Fruit fly (Drosophila melanogaster): ENCODE results near the gene Herc4.

DNA sequence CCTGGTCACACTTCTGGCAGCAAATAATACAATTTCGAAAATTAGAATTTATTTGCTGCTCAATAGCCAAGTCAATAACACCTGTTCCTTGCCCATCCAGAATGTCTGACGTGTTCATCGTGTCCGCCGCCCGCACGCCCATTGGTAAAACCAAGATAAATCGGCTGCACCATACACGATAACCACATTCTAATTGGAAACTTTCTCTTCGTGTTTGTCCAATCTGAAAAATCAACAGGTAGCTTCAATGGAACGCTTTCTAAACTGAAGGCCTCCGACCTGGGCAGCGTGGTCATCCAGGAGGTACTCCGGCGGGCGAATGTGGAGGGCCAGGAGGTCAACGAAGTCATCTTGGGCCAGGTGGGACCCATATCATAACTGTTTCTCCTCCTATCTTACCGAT lies 10.5 kb upstream of the Herc4 start:
- no peak for TF ChIP-seq Crg-1 (GFP tag; optimal IDR thresholded peaks at IDR 0.05)
- TF ChIP-seq cnc (optimal IDR thresholded peaks at IDR 0.05) = no peak
- TF ChIP-seq CG7045 (GFP tag; optimal IDR thresholded peaks at IDR 0.05) = no peak
- no peak for TF ChIP-seq pad (GFP tag; optimal IDR thresholded peaks at IDR 0.05)
- TF ChIP-seq CG14711 (tag; optimal IDR thresholded peaks at IDR 0.05) = no peak
- TF ChIP-seq CG1620 (GFP tag; optimal IDR thresholded peaks at IDR 0.05) = no peak

Measured in whole organism, adult.